Worm (Caenorhabditis elegans): ENCODE data around the gene C23H5.8.

DNA sequence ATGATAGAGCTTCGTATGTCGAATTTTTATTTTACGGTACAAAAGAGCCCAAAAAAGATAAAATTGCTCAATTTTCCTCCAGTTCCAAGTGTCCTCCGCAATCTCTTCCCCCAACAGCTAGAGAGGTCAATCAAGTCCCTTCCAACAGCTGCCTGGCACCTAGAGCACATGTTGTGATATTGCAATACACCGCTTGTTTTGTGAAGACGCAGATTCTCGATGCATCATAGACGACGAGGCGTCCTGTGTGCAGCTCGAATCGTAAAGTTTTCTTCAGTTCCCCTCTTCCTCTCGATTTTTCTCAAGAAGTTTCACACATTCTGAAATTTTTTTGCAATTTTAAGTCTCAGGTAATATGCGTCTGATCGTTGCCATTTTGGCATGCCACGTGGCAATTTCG is 23.4 kb upstream of the C23H5.8 start, which contains the start of gene test-1:
- TF ChIP-seq eor-1 (tag; optimal IDR thresholded peaks at IDR 0.05) (no peak), aly-2 (tag; optimal IDR thresholded peaks at IDR 0.05) (no peak), nhr-28 (tag; optimal IDR thresholded peaks at IDR 0.05) (no peak), fos-1 (tag; optimal IDR thresholded peaks at IDR 0.05) (no peak), snpc-4 (tag; optimal IDR thresholded peaks at IDR 0.05) (no peak), fkh-2 (tag; optimal IDR thresholded peaks at IDR 0.05) (no peak)

Data from whole organism, L3 larva.